4 fruit fly cellular contexts compared by ENCODE assay signal in genomic region chrX:6109872-6110271, dm6.
TF ChIP-seq lines count a peak whose summit lies in the region.

No protein-coding gene starts in this region.

- peak; percentile 94 to 96 for TF ChIP-seq CTCF in S2 (optimal IDR thresholded peaks at IDR 0.05; lab: Kevin White, UChicago)
- TF ChIP-seq CTCF in whole organism, embryonic (GFP tag; optimal IDR thresholded peaks at IDR 0.05; lab: Kevin White, UChicago) = peak; percentile 94

TF ChIP-seq in whole organism, adult, 20 proteins besides CTCF, POLR2A, EP300 and RAD21:
- TF ChIP-seq CG1620 (GFP tag; optimal IDR thresholded peaks at IDR 0.05; lab: Kevin White, UChicago) = no peak
- TF ChIP-seq Hr96 (GFP tag; optimal IDR thresholded peaks at IDR 0.05; lab: Kevin White, UChicago) = peak; percentile 10

TF ChIP-seq in whole organism, embryonic, 481 proteins besides CTCF, POLR2A, EP300 and RAD21 (continues in another document):
- peak; percentile 16 for TF ChIP-seq tin (GFP tag; optimal IDR thresholded peaks at IDR 0.05; lab: Kevin White, UChicago)
- TF ChIP-seq CG3726 (GFP tag; IDR thresholded peaks at IDR 0.05; lab: Robert Waterston, UW) = no peak
- TF ChIP-seq CG8478 (optimal IDR thresholded peaks at IDR 0.05; lab: Kevin White, UChicago) = no peak
- TF ChIP-seq CG12391 (tag; optimal IDR thresholded peaks at IDR 0.05; lab: Kevin White, UChicago) = no peak
- TF ChIP-seq ci (GFP tag; IDR thresholded peaks at IDR 0.05; lab: Robert Waterston, UW) = peak; percentile 80
- TF ChIP-seq CG31224 (GFP tag; IDR thresholded peaks at IDR 0.05; lab: Robert Waterston, UW) = no peak
- TF ChIP-seq B-H2 (GFP tag; optimal IDR thresholded peaks at IDR 0.05; lab: Kevin White, UChicago) = no peak
- no peak for TF ChIP-seq CG15269 (tag; optimal IDR thresholded peaks at IDR 0.05; lab: Kevin White, UChicago)
- no peak for TF ChIP-seq CG12104 (GFP tag; optimal IDR thresholded peaks at IDR 0.05; lab: Kevin White, UChicago)
- no peak for TF ChIP-seq CG7987 (GFP tag; optimal IDR thresholded peaks at IDR 0.05; lab: Kevin White, UChicago)
- TF ChIP-seq CG17359 (tag; optimal IDR thresholded peaks at IDR 0.05; lab: Kevin White, UChicago) = no peak
- TF ChIP-seq nom (GFP tag; optimal IDR thresholded peaks at IDR 0.05; lab: Kevin White, UChicago) = no peak
- TF ChIP-seq ind (GFP tag; optimal IDR thresholded peaks at IDR 0.05; lab: Kevin White, UChicago) = peak; percentile 41
- peak; percentile 34 for TF ChIP-seq CG4820 (GFP tag; optimal IDR thresholded peaks at IDR 0.05; lab: Kevin White, UChicago)
- no peak for TF ChIP-seq seq (GFP tag; IDR thresholded peaks at IDR 0.05; lab: Robert Waterston, UW)
- 0 out of 2 replicates have a peak, but pooled peaks have one; percentile 30 for TF ChIP-seq MBD-R2 (GFP tag; IDR thresholded peaks at IDR 0.05; lab: Robert Waterston, UW)
- TF ChIP-seq stc (GFP tag; IDR thresholded peaks at IDR 0.05; lab: Robert Waterston, UW) = no peak
- TF ChIP-seq fd102C (GFP tag; optimal IDR thresholded peaks at IDR 0.05; lab: Kevin White, UChicago) = peak; percentile 19
- TF ChIP-seq Doc2 (GFP tag; IDR thresholded peaks at IDR 0.05; lab: Robert Waterston, UW) = no peak
- no peak for TF ChIP-seq Usf (GFP tag; optimal IDR thresholded peaks at IDR 0.05; lab: Kevin White, UChicago)
- no peak for TF ChIP-seq gfzf (GFP tag; optimal IDR thresholded peaks at IDR 0.05; lab: Kevin White, UChicago)
- no peak for TF ChIP-seq ab (GFP tag; optimal IDR thresholded peaks at IDR 0.05; lab: Kevin White, UChicago)
- TF ChIP-seq tx (GFP tag; optimal IDR thresholded peaks at IDR 0.05; lab: Kevin White, UChicago) = no peak
- TF ChIP-seq CG6765 (GFP tag; optimal IDR thresholded peaks at IDR 0.05; lab: Kevin White, UChicago) = no peak
- no peak for TF ChIP-seq gro (GFP tag; optimal IDR thresholded peaks at IDR 0.05; lab: Kevin White, UChicago)
- TF ChIP-seq CG12219 (GFP tag; optimal IDR thresholded peaks at IDR 0.05; lab: Kevin White, UChicago) = no peak
- TF ChIP-seq CG14965 (GFP tag; optimal IDR thresholded peaks at IDR 0.05; lab: Kevin White, UChicago; ENCODE audit: borderline replicate concordance) = peak; percentile 98
- TF ChIP-seq Neu2 (GFP tag; optimal IDR thresholded peaks at IDR 0.05; lab: Kevin White, UChicago; ENCODE audit: borderline replicate concordance) = no peak
- TF ChIP-seq repo (GFP tag; optimal IDR thresholded peaks at IDR 0.05; lab: Kevin White, UChicago) = peak; percentile 25
- peak; percentile 50 for TF ChIP-seq CG4424 (GFP tag; optimal IDR thresholded peaks at IDR 0.05; lab: Kevin White, UChicago)
- no peak for TF ChIP-seq CG12942 (GFP tag; optimal IDR thresholded peaks at IDR 0.05; lab: Kevin White, UChicago)
- TF ChIP-seq dmrt99B (tag; optimal IDR thresholded peaks at IDR 0.05; lab: Kevin White, UChicago) = no peak
- peak; percentile 22 for TF ChIP-seq Camta (GFP tag; optimal IDR thresholded peaks at IDR 0.05; lab: Kevin White, UChicago)
- no peak for TF ChIP-seq ash1 (GFP tag; optimal IDR thresholded peaks at IDR 0.05; lab: Kevin White, UChicago)
- no peak for TF ChIP-seq tll (GFP tag; optimal IDR thresholded peaks at IDR 0.05; lab: Kevin White, UChicago)
- TF ChIP-seq phol (tag; optimal IDR thresholded peaks at IDR 0.05; lab: Kevin White, UChicago) = peak; percentile 46
- peak; percentile 47; the same call in 1 of the 2 replicates for TF ChIP-seq Awh (GFP tag; IDR thresholded peaks at IDR 0.05; lab: Robert Waterston, UW)
- no peak for TF ChIP-seq wdn (GFP tag; IDR thresholded peaks at IDR 0.05; lab: Robert Waterston, UW)
- peak; percentile 39 for TF ChIP-seq CG17802 (tag; optimal IDR thresholded peaks at IDR 0.05; lab: Kevin White, UChicago)
- no peak for TF ChIP-seq maf-S (GFP tag; optimal IDR thresholded peaks at IDR 0.05; lab: Kevin White, UChicago)
- no peak for TF ChIP-seq CG13296 (GFP tag; optimal IDR thresholded peaks at IDR 0.05; lab: Kevin White, UChicago)
- no peak for TF ChIP-seq CG13123 (GFP tag; optimal IDR thresholded peaks at IDR 0.05; lab: Kevin White, UChicago)
- TF ChIP-seq Ets65A (GFP tag; lab: Kevin White, UChicago) = peak; percentile 97
- TF ChIP-seq oc (tag; optimal IDR thresholded peaks at IDR 0.05; lab: Kevin White, UChicago) = no peak
- TF ChIP-seq lbe (GFP tag; optimal IDR thresholded peaks at IDR 0.05; lab: Kevin White, UChicago) = no peak
- no peak for TF ChIP-seq Fer3 (tag; optimal IDR thresholded peaks at IDR 0.05; lab: Kevin White, UChicago)

TF ChIP-seq in whole organism, prepupa, 60 proteins besides CTCF, POLR2A, EP300 and RAD21:
- peak; percentile 23 for TF ChIP-seq Hr39 (GFP tag; optimal IDR thresholded peaks at IDR 0.05; lab: Kevin White, UChicago)
- TF ChIP-seq CG3919 (GFP tag; optimal IDR thresholded peaks at IDR 0.05; lab: Kevin White, UChicago) = peak; percentile 18
- TF ChIP-seq cyc (GFP tag; optimal IDR thresholded peaks at IDR 0.05; lab: Kevin White, UChicago) = peak; percentile 24
- TF ChIP-seq CG15336 (GFP tag; IDR thresholded peaks at IDR 0.05; lab: Robert Waterston, UW) = no peak
- TF ChIP-seq fd59A (GFP tag; optimal IDR thresholded peaks at IDR 0.05; lab: Kevin White, UChicago) = no peak
- TF ChIP-seq CG31627 (GFP tag; optimal IDR thresholded peaks at IDR 0.05; lab: Kevin White, UChicago) = peak; percentile 8
- no peak for TF ChIP-seq CG16779 (tag; optimal IDR thresholded peaks at IDR 0.05; lab: Kevin White, UChicago)
TF ChIP-seq in whole organism, prepupa: peak in this region for 4.
